Worm (Caenorhabditis elegans): ENCODE measurements around the gene Y57E12B.1.

The Y57E12B.1 gene

ce11 chrV:6948225-6948624 lies at the start of gene Y57E12B.1:
TSS of gene Y57E12B.1 (plus strand) at chrV:6948525.
- no peak for TF ChIP-seq dao-5 (tag; optimal IDR thresholded peaks at IDR 0.05)
- no peak for TF ChIP-seq W03F9.2 (tag; optimal IDR thresholded peaks at IDR 0.05)
- no peak for TF ChIP-seq him-1 (tag; optimal IDR thresholded peaks at IDR 0.05)

ce11 chrV:6900173-6900638 lies 48.1 kb upstream of the Y57E12B.1 start, which contains the start of gene odc-1:
TSS of gene odc-1 (minus strand) at chrV:6900223.
- TF ChIP-seq W03F9.2 (tag; optimal IDR thresholded peaks at IDR 0.05), result no peak

ce11 chrV:6900814-6901592 lies 47.3 kb upstream of the Y57E12B.1 start:
- TF ChIP-seq W03F9.2 (tag; optimal IDR thresholded peaks at IDR 0.05), result no peak
- no peak for TF ChIP-seq him-1 (tag; optimal IDR thresholded peaks at IDR 0.05)
- TF ChIP-seq dao-5 (tag; optimal IDR thresholded peaks at IDR 0.05), result no peak

DNA sequence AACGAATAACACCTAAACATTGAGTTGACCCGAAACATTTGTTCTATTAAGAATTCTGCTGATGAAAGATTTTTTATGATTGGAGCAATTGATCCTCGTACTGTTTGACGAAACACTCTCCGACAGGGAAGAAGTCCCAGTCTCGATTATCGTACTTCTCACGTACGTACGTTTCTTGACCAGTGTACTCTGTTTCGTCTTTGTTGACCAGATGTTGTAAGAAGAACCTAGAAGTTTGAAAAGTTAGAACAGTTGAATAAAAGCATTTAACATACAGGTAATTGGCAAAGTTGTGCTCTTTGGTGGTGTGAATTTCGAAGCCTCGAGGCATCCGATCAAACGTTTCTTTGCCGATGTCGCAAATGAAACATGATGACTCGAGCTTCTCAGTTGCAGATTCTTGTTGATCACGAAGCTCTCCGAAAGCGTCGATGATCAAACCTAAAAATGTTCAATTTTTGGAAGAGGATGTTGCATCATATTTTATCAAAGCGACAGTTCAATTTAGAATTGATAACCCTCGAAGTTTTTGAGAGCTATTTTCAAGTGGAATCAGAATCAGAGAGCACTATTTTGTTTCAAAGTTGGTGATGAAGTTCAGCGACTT lies 46.3 kb upstream of the Y57E12B.1 start:
- TF ChIP-seq W03F9.2 (tag; optimal IDR thresholded peaks at IDR 0.05) (no peak), him-1 (tag; optimal IDR thresholded peaks at IDR 0.05) (no peak), dao-5 (tag; optimal IDR thresholded peaks at IDR 0.05) (no peak)

ce11 chrV:6906435-6906834 lies 41.9 kb upstream of the Y57E12B.1 start:
- no peak for TF ChIP-seq him-1 (tag; optimal IDR thresholded peaks at IDR 0.05)
- TF ChIP-seq W03F9.2 (tag; optimal IDR thresholded peaks at IDR 0.05), result no peak
- TF ChIP-seq dao-5 (tag; optimal IDR thresholded peaks at IDR 0.05), result no peak

- TF ChIP-seq W03F9.2 (tag; optimal IDR thresholded peaks at IDR 0.05) (no peak), dao-5 (tag; optimal IDR thresholded peaks at IDR 0.05) (no peak), him-1 (tag; optimal IDR thresholded peaks at IDR 0.05) (no peak)
These were observed 31.0 kb upstream of the Y57E12B.1 start for ce11 chrV:6917280-6917679.

DNA sequence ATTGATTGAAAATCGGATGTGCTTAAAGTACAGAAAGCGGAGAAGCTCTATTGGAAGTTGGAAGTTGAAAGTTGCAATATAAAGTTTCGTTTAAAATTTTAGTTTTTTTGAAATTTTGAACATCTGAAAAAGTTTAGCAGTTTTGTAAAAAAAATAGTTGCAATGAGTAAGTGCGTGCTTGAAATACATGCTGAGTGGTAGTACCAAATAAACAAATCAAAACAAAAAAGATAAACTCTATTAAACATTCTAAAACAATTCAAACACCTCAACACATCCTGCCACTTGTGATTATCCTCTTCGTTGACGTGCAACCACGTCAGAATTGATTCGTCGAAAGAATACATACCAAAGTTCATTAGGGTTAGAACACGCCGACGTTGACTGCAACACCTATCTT lies 29.1 kb upstream of the Y57E12B.1 start:
- TF ChIP-seq him-1 (tag; optimal IDR thresholded peaks at IDR 0.05) (no peak), dao-5 (tag; optimal IDR thresholded peaks at IDR 0.05) (no peak), W03F9.2 (tag; optimal IDR thresholded peaks at IDR 0.05) (no peak)

DNA sequence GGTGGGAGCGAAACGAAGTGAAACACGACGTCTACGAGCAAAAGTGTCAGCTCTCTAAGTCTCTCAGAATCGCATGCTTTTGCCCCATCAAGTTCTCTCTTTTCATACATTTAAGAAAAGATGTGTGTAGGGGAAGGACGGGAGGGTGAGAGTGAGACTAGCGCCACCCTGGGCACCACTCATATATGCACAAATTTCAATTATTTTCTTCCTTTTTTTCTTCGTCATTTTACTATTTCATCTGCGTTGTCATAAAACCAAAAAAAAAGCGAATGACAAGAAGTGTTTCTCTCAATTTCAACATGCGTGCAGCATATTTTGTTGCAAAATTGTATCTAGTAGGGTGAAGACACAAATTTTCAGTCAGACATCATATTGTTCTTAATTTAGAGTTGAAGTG lies 21.7 kb upstream of the Y57E12B.1 start:
- TF ChIP-seq W03F9.2 (tag; optimal IDR thresholded peaks at IDR 0.05) (no peak), dao-5 (tag; optimal IDR thresholded peaks at IDR 0.05) (no peak), him-1 (tag; optimal IDR thresholded peaks at IDR 0.05) (no peak)

DNA sequence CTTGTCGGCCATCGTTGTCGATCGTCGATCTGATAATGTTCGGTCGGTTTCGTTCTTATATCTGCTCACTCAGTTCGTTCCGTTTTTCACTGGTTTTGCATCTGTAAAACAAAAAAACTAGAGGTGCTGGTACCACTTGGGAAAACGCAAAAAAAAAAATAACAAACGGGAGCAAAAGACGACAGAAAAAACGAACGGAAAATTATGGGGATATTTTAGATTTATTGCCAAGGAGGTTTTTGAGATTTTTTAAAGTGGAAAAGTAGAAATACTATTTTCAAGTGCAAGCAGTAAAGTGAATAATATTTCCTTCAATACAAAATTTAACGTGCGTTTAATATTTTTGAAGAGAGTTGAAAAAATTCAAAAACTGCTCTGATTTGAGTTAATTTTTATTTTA lies 19.4 kb upstream of the Y57E12B.1 start, which contains the start of gene unc-68:
TSS of gene unc-68 (minus strand) at position 101 of the 400 bp plus-strand sequence.
- TF ChIP-seq W03F9.2 (tag; optimal IDR thresholded peaks at IDR 0.05) (no peak), him-1 (tag; optimal IDR thresholded peaks at IDR 0.05) (no peak), dao-5 (tag; optimal IDR thresholded peaks at IDR 0.05) (no peak)

DNA sequence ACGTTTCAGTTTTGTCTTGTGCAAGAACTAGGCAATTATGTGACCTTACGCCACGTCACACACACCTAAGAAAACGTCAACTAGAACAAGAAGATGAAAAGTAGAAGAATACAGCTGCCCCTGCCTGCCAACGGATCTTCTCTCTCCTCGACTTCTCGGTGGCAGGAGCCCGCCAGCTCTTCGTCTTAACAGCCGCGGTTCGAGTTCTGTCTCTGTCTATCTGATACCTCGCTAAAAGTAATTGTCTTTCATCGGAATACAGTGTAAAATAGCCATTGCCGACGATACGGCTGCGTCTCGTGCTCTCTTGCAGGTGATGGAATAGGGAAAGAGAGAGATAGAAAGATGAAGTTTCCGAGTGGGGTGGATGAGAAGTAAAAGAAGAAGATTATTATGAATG lies 18.0 kb upstream of the Y57E12B.1 start:
- TF ChIP-seq dao-5 (tag; optimal IDR thresholded peaks at IDR 0.05), result no peak
- no peak for TF ChIP-seq him-1 (tag; optimal IDR thresholded peaks at IDR 0.05)
- no peak for TF ChIP-seq W03F9.2 (tag; optimal IDR thresholded peaks at IDR 0.05)

DNA sequence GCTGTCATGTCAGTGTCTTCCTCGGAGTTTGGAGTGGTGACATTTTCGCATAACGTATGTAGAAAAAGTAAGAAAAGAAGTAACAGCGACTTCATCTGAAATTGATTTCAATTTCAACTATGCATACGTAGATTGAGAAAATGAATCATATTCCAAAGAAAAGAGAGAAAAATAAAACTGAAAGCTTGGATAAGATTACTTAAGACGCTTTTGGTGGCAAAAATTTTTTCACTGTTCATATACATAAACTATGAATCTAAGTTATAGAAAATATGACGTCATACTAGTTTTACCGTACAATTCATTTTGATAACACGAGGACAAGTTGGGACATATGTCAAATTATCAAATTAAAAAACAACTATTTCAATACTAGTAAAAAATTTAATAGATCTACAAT lies 14.1 kb upstream of the Y57E12B.1 start, which contains the start of gene lipl-6:
TSS of gene lipl-6 (minus strand) at position 101 of the 400 bp plus-strand sequence.
- no peak for TF ChIP-seq him-1 (tag; optimal IDR thresholded peaks at IDR 0.05)
- TF ChIP-seq dao-5 (tag; optimal IDR thresholded peaks at IDR 0.05), result no peak
- no peak for TF ChIP-seq W03F9.2 (tag; optimal IDR thresholded peaks at IDR 0.05)

- TF ChIP-seq him-1 (tag; optimal IDR thresholded peaks at IDR 0.05) (no peak), dao-5 (tag; optimal IDR thresholded peaks at IDR 0.05) (no peak), W03F9.2 (tag; optimal IDR thresholded peaks at IDR 0.05) (no peak)
These were observed 12.4 kb upstream of the Y57E12B.1 start, which contains the start of gene Y57E12B.10 for ce11 chrV:6935878-6936277. TSS of gene Y57E12B.10 (minus strand) at chrV:6935978.

ce11 chrV:6947442-6947841 lies 883 bp upstream of the Y57E12B.1 start, which contains the start of gene Y57E12B.4:
TSS of gene Y57E12B.4 (minus strand) at chrV:6947542.
- TF ChIP-seq dao-5 (tag; optimal IDR thresholded peaks at IDR 0.05), result no peak
- no peak for TF ChIP-seq W03F9.2 (tag; optimal IDR thresholded peaks at IDR 0.05)
- TF ChIP-seq him-1 (tag; optimal IDR thresholded peaks at IDR 0.05), result no peak

DNA sequence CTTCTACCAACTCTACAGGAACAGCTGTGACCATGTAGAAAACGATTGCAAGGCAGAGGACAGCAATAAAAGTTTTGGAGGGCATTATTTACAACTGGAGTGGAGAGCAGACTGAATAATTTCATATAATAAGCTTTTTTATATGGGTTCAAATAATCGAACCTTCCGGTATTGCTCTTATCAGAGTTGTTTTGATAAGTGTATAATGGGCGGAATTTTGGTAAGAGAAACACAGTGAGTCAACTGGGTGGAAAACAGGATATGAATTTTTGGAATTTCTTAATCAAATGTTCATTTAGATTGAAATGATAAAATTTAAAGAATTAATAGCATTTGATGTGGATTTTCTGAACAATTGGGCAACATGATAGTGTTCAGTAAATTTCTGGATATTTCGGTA lies 1.4 kb downstream of the Y57E12B.1 start, which contains the start of gene Y57E12B.11:
TSS of gene Y57E12B.11 (minus strand) at position 101 of the 400 bp plus-strand sequence.
- TF ChIP-seq him-1 (tag; optimal IDR thresholded peaks at IDR 0.05) (no peak), W03F9.2 (tag; optimal IDR thresholded peaks at IDR 0.05) (no peak), dao-5 (tag; optimal IDR thresholded peaks at IDR 0.05) (no peak)

Measured in whole organism, L4/young adult.